Worm (Caenorhabditis elegans) whole organism, L1 larva: Measurements from ENCODE around the gene grl-25.
"Not testable (repeated sequence)": the region's sequence is repeated elsewhere in the genome, so short reads cannot be mapped to it uniquely, and the experiment has no call there.

Experiments used
- C04F5.9 ChIP-seq: sonication (generic microtip); optimal IDR thresholded peaks from 2 replicates; lab custom pipeline; 2016; ENCODE audit warnings: missing genetic modification characterization, missing compliant biosample characterization
- C16A3.4 ChIP-seq: fragments of 150-350 bp; optimal IDR thresholded peaks from 2 replicates; lab custom pipeline; 2014; ENCODE audit warnings: missing biosample characterization, missing genetic modification characterization
- Y116A8C.19 ChIP-seq: sonication (generic microtip); optimal IDR thresholded peaks from 2 replicates; lab custom pipeline; 2016; ENCODE audit warnings: missing compliant biosample characterization, missing genetic modification characterization, borderline replicate concordance
- aly-2 ChIP-seq: fragments of 150-350 bp; optimal IDR thresholded peaks from 2 replicates; lab custom pipeline; 2014; ENCODE audit warnings: missing biosample characterization, missing genetic modification characterization
- blmp-1 ChIP-seq: fragments of 150-350 bp; optimal IDR thresholded peaks from 2 replicates; lab custom pipeline; 2014; ENCODE audit warnings: missing biosample characterization, missing genetic modification characterization
- ceh-8 ChIP-seq: fragments of 200-800 bp; sonication (Bioruptor generic); optimal IDR thresholded peaks from 2 replicates; lab custom pipeline; 2018; ENCODE audit warnings: mild to moderate bottlenecking, missing genetic modification characterization, moderate library complexity, missing compliant biosample characterization
- ces-1 ChIP-seq: fragments of 150-350 bp; optimal IDR thresholded peaks from 2 replicates; lab custom pipeline; 2014; ENCODE audit warnings: missing biosample characterization, missing genetic modification reagents, missing genetic modification characterization
- dpl-1 ChIP-seq, 3 experiments: fragments of 150-350 bp in 2 of 3; sonication (generic microtip) in 1 of 3; optimal IDR thresholded peaks; 2 replicates each; lab custom pipeline; 2014 to 2017; ENCODE audit warnings: missing biosample characterization in 3 of 3, missing genetic modification characterization in 3 of 3, missing genetic modification reagents in 3 of 3
- dsc-1 ChIP-seq: sonication (generic microtip); optimal IDR thresholded peaks from 2 replicates; lab custom pipeline; 2016; ENCODE audit warnings: mild to moderate bottlenecking, missing genetic modification characterization, missing compliant biosample characterization
- efl-1 ChIP-seq, 4 experiments: fragments of 150-350 bp; optimal IDR thresholded peaks in 3 of 4; peaks in 1 of 4; 1 replicate in 1 of 4; 2 replicates in 3 of 4; lab custom pipeline; 2014; ENCODE audit warnings: missing biosample characterization in 2 of 4, missing genetic modification characterization in 2 of 4, missing genetic modification reagents in 2 of 4
- efl-3 ChIP-seq: fragments of 200-800 bp; sonication (Bioruptor generic); optimal IDR thresholded peaks from 2 replicates; lab custom pipeline; 2018; ENCODE audit warnings: mild to moderate bottlenecking, missing genetic modification characterization, missing compliant biosample characterization
- egl-27 ChIP-seq, 2 experiments: fragments of 150-350 bp in 1 of 2; sonication (generic microtip); optimal IDR thresholded peaks; 3 replicates each; lab custom pipeline; 2017 to 2018; ENCODE audit warnings: missing biosample characterization in 2 of 2, missing genetic modification characterization in 2 of 2, missing genetic modification reagents in 2 of 2
- elt-2 ChIP-seq: sonication (generic microtip); optimal IDR thresholded peaks from 2 replicates; lab custom pipeline; 2016; ENCODE audit warnings: missing genetic modification characterization, mild to moderate bottlenecking, inconsistent platforms, missing compliant biosample characterization, missing genetic modification reagents
- ets-5 ChIP-seq: fragments of 200-800 bp; sonication (Bioruptor generic); IDR thresholded peaks from 2 replicates; pipeline ENCODE4 v1.3.6; 2022; ENCODE audit warnings: missing genetic modification characterization, missing compliant biosample characterization
- fkh-8 ChIP-seq: sonication (generic microtip); optimal IDR thresholded peaks from 2 replicates; lab custom pipeline; 2016; ENCODE audit warnings: mild to moderate bottlenecking, missing genetic modification characterization, missing compliant biosample characterization
- hlh-17 ChIP-seq: fragments of 200-800 bp; sonication (Bioruptor generic); optimal IDR thresholded peaks from 2 replicates; lab custom pipeline; 2018; ENCODE audit warnings: missing genetic modification characterization, mild to moderate bottlenecking, missing compliant biosample characterization, moderate library complexity, borderline replicate concordance
- lin-13 ChIP-seq: fragments of 150-350 bp; optimal IDR thresholded peaks from 2 replicates; lab custom pipeline; 2014; ENCODE audit warnings: missing biosample characterization, missing genetic modification reagents, missing genetic modification characterization
- lin-14 ChIP-seq: fragments of 200-800 bp; sonication (Bioruptor generic); optimal IDR thresholded peaks from 2 replicates; lab custom pipeline; 2018; ENCODE audit warnings: mild to moderate bottlenecking, missing genetic modification characterization, moderate library complexity, missing compliant biosample characterization
- lin-15B ChIP-seq: fragments of 150-350 bp; sonication (generic microtip); optimal IDR thresholded peaks from 3 replicates; lab custom pipeline; 2014; ENCODE audit warnings: missing biosample characterization, missing genetic modification characterization
- lsy-2 ChIP-seq, 2 experiments: fragments of 150-350 bp; optimal IDR thresholded peaks; 2 replicates each; lab custom pipeline; 2014; ENCODE audit warnings: missing biosample characterization in 2 of 2, missing genetic modification characterization in 2 of 2
- nhr-12 ChIP-seq: sonication (generic microtip); optimal IDR thresholded peaks from 2 replicates; lab custom pipeline; 2017; ENCODE audit warnings: missing biosample characterization, missing genetic modification characterization
- nhr-19 ChIP-seq: fragments of 200-800 bp; sonication (Bioruptor generic); conservative IDR thresholded peaks from 2 replicates; pipeline ENCODE4 v1.3.6; 2022; ENCODE audit warnings: missing genetic modification characterization, missing compliant biosample characterization
- nhr-237 ChIP-seq: fragments of 150-350 bp; optimal IDR thresholded peaks from 2 replicates; lab custom pipeline; 2014; ENCODE audit warnings: missing biosample characterization, missing genetic modification characterization
- nhr-47 ChIP-seq: sonication (generic microtip); optimal IDR thresholded peaks from 2 replicates; lab custom pipeline; 2016; ENCODE audit warnings: mild to moderate bottlenecking, missing genetic modification characterization, moderate library complexity, missing compliant biosample characterization
- nhr-71 ChIP-seq: sonication (generic microtip); optimal IDR thresholded peaks from 2 replicates; lab custom pipeline; 2016; ENCODE audit warnings: mild to moderate bottlenecking, missing genetic modification characterization, moderate library complexity, missing compliant biosample characterization
- nhr-90 ChIP-seq: sonication (generic microtip); optimal IDR thresholded peaks from 2 replicates; lab custom pipeline; 2016; ENCODE audit warnings: mild to moderate bottlenecking, missing genetic modification characterization, missing compliant biosample characterization; ENCODE audit not compliant: poor library complexity
- pqm-1 ChIP-seq: sonication (generic microtip); optimal IDR thresholded peaks from 3 replicates; lab custom pipeline; 2017; ENCODE audit warnings: missing biosample characterization, missing genetic modification characterization
- rnt-1 ChIP-seq: sonication (generic microtip); optimal IDR thresholded peaks from 2 replicates; lab custom pipeline; 2016; ENCODE audit warnings: mild to moderate bottlenecking, missing genetic modification characterization, moderate library complexity, missing compliant biosample characterization
- skn-1 ChIP-seq: fragments of 150-350 bp; optimal IDR thresholded peaks from 2 replicates; lab custom pipeline; 2014; ENCODE audit warnings: missing biosample characterization, missing genetic modification characterization
- snpc-4 ChIP-seq: fragments of 150-350 bp; optimal IDR thresholded peaks from 2 replicates; lab custom pipeline; 2014; ENCODE audit warnings: missing biosample characterization, missing genetic modification characterization
- sptf-1 ChIP-seq: fragments of 150-350 bp; optimal IDR thresholded peaks from 2 replicates; lab custom pipeline; 2014; ENCODE audit warnings: missing biosample characterization, missing genetic modification characterization
- tlp-1 ChIP-seq: fragments of 150-350 bp; optimal IDR thresholded peaks from 2 replicates; lab custom pipeline; 2014; ENCODE audit warnings: missing biosample characterization, missing genetic modification characterization
- unc-130 ChIP-seq: fragments of 150-350 bp; optimal IDR thresholded peaks from 2 replicates; lab custom pipeline; 2017; ENCODE audit warnings: missing biosample characterization, missing genetic modification characterization, inconsistent platforms
- unc-30 ChIP-seq: sonication (generic microtip); optimal IDR thresholded peaks from 2 replicates; lab custom pipeline; 2017; ENCODE audit warnings: missing biosample characterization, missing genetic modification characterization
- unc-62 ChIP-seq: fragments of 150-350 bp; optimal IDR thresholded peaks from 2 replicates; lab custom pipeline; 2014; ENCODE audit warnings: missing biosample characterization, missing genetic modification reagents, missing genetic modification characterization
- unc-86 ChIP-seq: sonication (generic microtip); optimal IDR thresholded peaks from 2 replicates; lab custom pipeline; 2016; ENCODE audit warnings: missing genetic modification characterization, missing compliant biosample characterization
- vab-15 ChIP-seq: sonication (generic microtip); optimal IDR thresholded peaks from 2 replicates; lab custom pipeline; 2017; ENCODE audit warnings: missing genotype, mild to moderate bottlenecking, missing genetic modification characterization, missing compliant biosample characterization
- xbp-1 ChIP-seq: sonication (generic microtip); optimal IDR thresholded peaks from 2 replicates; lab custom pipeline; 2016; ENCODE audit warnings: missing genetic modification characterization, missing compliant biosample characterization
- zip-4 ChIP-seq: fragments of 200-800 bp; sonication (Bioruptor generic); optimal IDR thresholded peaks from 2 replicates; lab custom pipeline; 2018; ENCODE audit warnings: mild to moderate bottlenecking, missing genetic modification characterization, moderate library complexity, missing compliant biosample characterization
- ztf-11 ChIP-seq, 2 experiments: sonication (generic microtip); optimal IDR thresholded peaks; 2 replicates each; lab custom pipeline; 2016 to 2017; ENCODE audit warnings: missing genetic modification characterization in 2 of 2, missing biosample characterization in 1 of 2, missing compliant biosample characterization in 1 of 2
- ztf-4 ChIP-seq: fragments of 150-350 bp; optimal IDR thresholded peaks from 2 replicates; lab custom pipeline; 2014; ENCODE audit warnings: missing biosample characterization, missing genetic modification characterization

Gene grl-25

ce11 chrIII:9004658-9005057 lies 42.6 kb downstream of the grl-25 start:
- TF ChIP-seq elt-2 (tag; lab: Kevin White, UChicago), result no peak
- TF ChIP-seq zip-4 (GFP tag; lab: Kevin White, UChicago), result no peak
- no peak for TF ChIP-seq unc-86 (tag; lab: Kevin White, UChicago)
- no peak for TF ChIP-seq nhr-237
- no peak for TF ChIP-seq vab-15 (tag; lab: Kevin White, UChicago)
- TF ChIP-seq lin-15B (tag; lab: Kevin White, UChicago), result no peak
- no peak for TF ChIP-seq sptf-1 (tag; lab: Kevin White, UChicago)
- no peak for TF ChIP-seq ztf-4

- TF ChIP-seq pqm-1; egl-27 (tag; optimal IDR thresholded peaks at IDR 0.05; lab: Kevin White, UChicago); ces-1 (GFP tag; lab: Kevin White, UChicago): not testable (repeated sequence)
These were observed 43.8 kb downstream of the grl-25 start, which contains the start of gene rab-6.1 for ce11 chrIII:9005905-9006372. rab-6.1 (minus strand) TSS chrIII:9005955.

ce11 chrIII:9007183-9007582 lies 45.1 kb downstream of the grl-25 start:
- no peak for TF ChIP-seq ceh-8
- TF ChIP-seq rnt-1 (tag; lab: Kevin White, UChicago), result peak; percentile 30
- peak; percentile 3 for TF ChIP-seq C16A3.4 (tag; lab: Kevin White, UChicago)
- no peak for TF ChIP-seq dsc-1 (tag; lab: Kevin White, UChicago)
- TF ChIP-seq fkh-8 (tag; lab: Kevin White, UChicago), result no peak
- TF ChIP-seq aly-2 (tag; lab: Kevin White, UChicago), result no peak
- TF ChIP-seq ztf-11 (tag; optimal IDR thresholded peaks at IDR 0.05; lab: Kevin White, UChicago), result no peak
- TF ChIP-seq hlh-17 (GFP tag; lab: Kevin White, UChicago), result no peak
- peak; percentile 59 for TF ChIP-seq elt-2 (tag; lab: Kevin White, UChicago)
- TF ChIP-seq lin-15B (tag; lab: Kevin White, UChicago), result no peak
- TF ChIP-seq C04F5.9, result no peak
- TF ChIP-seq unc-30, result no peak
- TF ChIP-seq efl-3, result no peak
- no peak for TF ChIP-seq Y116A8C.19
- TF ChIP-seq xbp-1 (tag; lab: Kevin White, UChicago), result no peak
- TF ChIP-seq tlp-1 (tag; lab: Kevin White, UChicago), result no peak
- no peak for TF ChIP-seq snpc-4 (tag; lab: Kevin White, UChicago)
- TF ChIP-seq lin-14 (GFP tag; lab: Kevin White, UChicago), result peak; percentile 70
- no peak for TF ChIP-seq unc-130 (tag; lab: Kevin White, UChicago)
- TF ChIP-seq egl-27 (tag; optimal IDR thresholded peaks at IDR 0.05; lab: Kevin White, UChicago), result no peak
- no peak for TF ChIP-seq nhr-90 (tag; lab: Kevin White, UChicago)
- no peak for TF ChIP-seq efl-1 (optimal IDR thresholded peaks at IDR 0.05; lab: Kevin White, UChicago)
- TF ChIP-seq efl-1 (GFP tag; optimal IDR thresholded peaks at IDR 0.05 in 1 of 2; lab: Kevin White, UChicago), result no peak
- TF ChIP-seq ets-5 (GFP tag; lab: Robert Waterston, UW), result no peak
- TF ChIP-seq lsy-2 (tag; optimal IDR thresholded peaks at IDR 0.05; lab: Kevin White, UChicago), result peak in 1 of 2 experiments; percentile 21
- no peak for TF ChIP-seq unc-62 (GFP tag; lab: Kevin White, UChicago)
- TF ChIP-seq unc-86 (tag; lab: Kevin White, UChicago), result no peak
- no peak for TF ChIP-seq dpl-1 (GFP tag; optimal IDR thresholded peaks at IDR 0.05; lab: Kevin White, UChicago)
- TF ChIP-seq nhr-71 (tag; lab: Kevin White, UChicago), result no peak
- TF ChIP-seq skn-1 (tag; lab: Kevin White, UChicago), result no peak
- TF ChIP-seq sptf-1 (tag; lab: Kevin White, UChicago), result no peak
- TF ChIP-seq nhr-12 (tag; lab: Kevin White, UChicago), result no peak
- no peak for TF ChIP-seq nhr-47 (tag; lab: Kevin White, UChicago)
- no peak for TF ChIP-seq lin-13
- TF ChIP-seq blmp-1, result no peak
- TF ChIP-seq pqm-1, result no peak
- no peak for TF ChIP-seq nhr-19 (GFP tag; lab: Robert Waterston, UW)
- TF ChIP-seq, all 84 proteins: peak for 5
